Worm (Caenorhabditis elegans) whole organism, L3 larva: ENCODE measurements around the gene vdac-1.

ENCODE experiments used
- R02D3.7 ChIP-seq: fragments of 150-350 bp; optimal IDR thresholded peaks from 2 replicates; lab custom pipeline; 2014; ENCODE audit warnings: missing biosample characterization, missing genetic modification characterization
- ZK546.5 ChIP-seq: sonication (generic microtip); optimal IDR thresholded peaks from 2 replicates; lab custom pipeline; 2017; ENCODE audit warnings: missing biosample characterization, missing genetic modification characterization
- aly-2 ChIP-seq: fragments of 150-350 bp; optimal IDR thresholded peaks from 2 replicates; lab custom pipeline; 2014; ENCODE audit warnings: missing biosample characterization, missing genetic modification characterization
- ama-1 ChIP-seq: fragments of 150-350 bp; optimal IDR thresholded peaks from 2 replicates; lab custom pipeline; 2018
- ceh-16 ChIP-seq: sonication (generic microtip); optimal IDR thresholded peaks from 2 replicates; lab custom pipeline; 2017; ENCODE audit warnings: missing biosample characterization, missing genetic modification characterization
- ceh-28 ChIP-seq: fragments of 150-350 bp; optimal IDR thresholded peaks from 2 replicates; lab custom pipeline; 2014; ENCODE audit warnings: missing biosample characterization, missing genetic modification reagents, missing genetic modification characterization
- ceh-82 ChIP-seq: fragments of 150-350 bp; optimal IDR thresholded peaks from 2 replicates; lab custom pipeline; 2014; ENCODE audit warnings: missing biosample characterization, missing genetic modification characterization
- ceh-9 ChIP-seq: sonication (generic microtip); optimal IDR thresholded peaks from 2 replicates; lab custom pipeline; 2018; ENCODE audit warnings: missing biosample characterization, missing genetic modification characterization
- daf-12 ChIP-seq: fragments of 150-350 bp; optimal IDR thresholded peaks from 2 replicates; lab custom pipeline; 2014; ENCODE audit warnings: missing biosample characterization, missing genetic modification reagents, missing genetic modification characterization
- egl-27 ChIP-seq: sonication (generic microtip); optimal IDR thresholded peaks from 4 replicates; lab custom pipeline; 2017; ENCODE audit warnings: missing biosample characterization, missing genetic modification reagents, missing genetic modification characterization
- egl-5 ChIP-seq: fragments of 150-350 bp; optimal IDR thresholded peaks from 2 replicates; lab custom pipeline; 2017; ENCODE audit warnings: missing biosample characterization, missing genetic modification reagents, missing genetic modification characterization, inconsistent platforms
- elt-1 ChIP-seq: fragments of 150-350 bp; optimal IDR thresholded peaks from 2 replicates; lab custom pipeline; 2014; ENCODE audit warnings: missing biosample characterization, missing genetic modification characterization
- elt-2 ChIP-seq: sonication (generic microtip); optimal IDR thresholded peaks from 2 replicates; lab custom pipeline; 2016; ENCODE audit warnings: missing genetic modification reagents, mild to moderate bottlenecking, missing genetic modification characterization, missing compliant biosample characterization
- elt-3 ChIP-seq, 3 experiments: fragments of 150-350 bp in 1 of 3; sonication (generic microtip) in 2 of 3; optimal IDR thresholded peaks; 2 replicates in 2 of 3; 4 replicates in 1 of 3; lab custom pipeline; 2014 to 2017; ENCODE audit warnings: missing biosample characterization in 3 of 3, missing genetic modification characterization in 3 of 3
- eor-1 ChIP-seq, 2 experiments: fragments of 150-350 bp; optimal IDR thresholded peaks; 2 replicates each; lab custom pipeline; 2014 to 2018; ENCODE audit warnings: missing biosample characterization in 2 of 2, missing genetic modification characterization in 2 of 2
- fkh-10 ChIP-seq: sonication (generic microtip); optimal IDR thresholded peaks from 2 replicates; lab custom pipeline; 2017; ENCODE audit warnings: missing biosample characterization, missing genetic modification reagents, missing genetic modification characterization
- fkh-2 ChIP-seq: fragments of 150-350 bp; optimal IDR thresholded peaks from 2 replicates; lab custom pipeline; 2014; ENCODE audit warnings: missing biosample characterization, missing genetic modification reagents, missing genetic modification characterization
- fos-1 ChIP-seq: fragments of 150-350 bp; optimal IDR thresholded peaks from 2 replicates; lab custom pipeline; 2014; ENCODE audit warnings: missing biosample characterization, missing genetic modification characterization
- hmg-11 ChIP-seq: sonication (generic microtip); optimal IDR thresholded peaks from 2 replicates; lab custom pipeline; 2016; ENCODE audit warnings: missing genetic modification characterization, missing compliant biosample characterization
- jun-1 ChIP-seq: fragments of 150-350 bp; optimal IDR thresholded peaks from 2 replicates; lab custom pipeline; 2014; ENCODE audit warnings: missing biosample characterization, missing genetic modification reagents, missing genetic modification characterization
- lin-15B ChIP-seq: fragments of 150-350 bp; optimal IDR thresholded peaks from 2 replicates; lab custom pipeline; 2014; ENCODE audit warnings: missing biosample characterization, missing genetic modification characterization
- lin-39 ChIP-seq: fragments of 150-350 bp; optimal IDR thresholded peaks from 2 replicates; lab custom pipeline; 2018; ENCODE audit warnings: missing biosample characterization, missing genetic modification reagents, missing genetic modification characterization
- lsy-12 ChIP-seq: sonication (generic microtip); optimal IDR thresholded peaks from 2 replicates; lab custom pipeline; 2016; ENCODE audit warnings: mild to moderate bottlenecking, missing genetic modification characterization, missing compliant biosample characterization
- mdl-1 ChIP-seq: fragments of 150-350 bp; optimal IDR thresholded peaks from 2 replicates; lab custom pipeline; 2014; ENCODE audit warnings: missing biosample characterization, missing genetic modification characterization
- mml-1 ChIP-seq: fragments of 150-350 bp; sonication (generic microtip); optimal IDR thresholded peaks from 3 replicates; lab custom pipeline; 2014; ENCODE audit warnings: missing biosample characterization, missing genetic modification characterization
- nfya-1 ChIP-seq: sonication (generic microtip); optimal IDR thresholded peaks from 2 replicates; lab custom pipeline; 2017; ENCODE audit warnings: missing genetic modification characterization, mild to moderate bottlenecking, missing compliant biosample characterization, antibody characterized with exemption, moderate library complexity; ENCODE audit not compliant: insufficient read depth
- nhr-11 ChIP-seq: fragments of 150-350 bp; optimal IDR thresholded peaks from 2 replicates; lab custom pipeline; 2014; ENCODE audit warnings: missing biosample characterization, missing genetic modification characterization
- nhr-12 ChIP-seq: fragments of 150-350 bp; optimal IDR thresholded peaks from 2 replicates; lab custom pipeline; 2014; ENCODE audit warnings: missing biosample characterization, missing genetic modification characterization
- nhr-23 ChIP-seq: fragments of 150-350 bp; optimal IDR thresholded peaks from 2 replicates; lab custom pipeline; 2014; ENCODE audit warnings: missing biosample characterization, missing genetic modification reagents, missing genetic modification characterization
- nhr-237 ChIP-seq: fragments of 150-350 bp; optimal IDR thresholded peaks from 2 replicates; lab custom pipeline; 2014; ENCODE audit warnings: missing biosample characterization, missing genetic modification characterization
- nhr-25 ChIP-seq: sonication (generic microtip); optimal IDR thresholded peaks from 2 replicates; lab custom pipeline; 2017; ENCODE audit warnings: missing biosample characterization, missing genetic modification characterization
- nhr-28 ChIP-seq: fragments of 150-350 bp; optimal IDR thresholded peaks from 2 replicates; lab custom pipeline; 2014; ENCODE audit warnings: missing biosample characterization, missing genetic modification characterization
- nhr-43 ChIP-seq: sonication (generic microtip); optimal IDR thresholded peaks from 2 replicates; lab custom pipeline; 2016; ENCODE audit warnings: mild to moderate bottlenecking, missing genetic modification characterization, missing compliant biosample characterization; ENCODE audit not compliant: poor library complexity, severe bottlenecking
- nhr-67 ChIP-seq: fragments of 150-350 bp; optimal IDR thresholded peaks from 2 replicates; lab custom pipeline; 2014; ENCODE audit warnings: missing biosample characterization, missing genetic modification characterization
- nhr-76 ChIP-seq: fragments of 150-350 bp; sonication (generic microtip); optimal IDR thresholded peaks from 5 replicates; lab custom pipeline; 2014; ENCODE audit warnings: missing biosample characterization, missing genetic modification characterization
- nhr-77 ChIP-seq: fragments of 150-350 bp; optimal IDR thresholded peaks from 2 replicates; lab custom pipeline; 2014; ENCODE audit warnings: missing biosample characterization, missing genetic modification characterization
- pha-4 ChIP-seq: fragments of 150-350 bp; optimal IDR thresholded peaks from 2 replicates; lab custom pipeline; 2014; ENCODE audit warnings: missing biosample characterization, missing genetic modification reagents, missing genetic modification characterization
- pqm-1 ChIP-seq: fragments of 150-350 bp; optimal IDR thresholded peaks from 2 replicates; lab custom pipeline; 2017; ENCODE audit warnings: missing biosample characterization, missing genetic modification characterization, inconsistent platforms
- sea-2 ChIP-seq: fragments of 150-350 bp; sonication (generic microtip); optimal IDR thresholded peaks from 4 replicates; lab custom pipeline; 2014; ENCODE audit warnings: missing biosample characterization, missing genetic modification reagents, missing genetic modification characterization
- skn-1 ChIP-seq: fragments of 150-350 bp; optimal IDR thresholded peaks from 2 replicates; lab custom pipeline; 2014; ENCODE audit warnings: missing biosample characterization, missing genetic modification characterization
- snpc-4 ChIP-seq: fragments of 150-350 bp; optimal IDR thresholded peaks from 2 replicates; lab custom pipeline; 2014; ENCODE audit warnings: missing biosample characterization, missing genetic modification characterization
- tbx-2 ChIP-seq: sonication (generic microtip); optimal IDR thresholded peaks from 2 replicates; lab custom pipeline; 2016; ENCODE audit warnings: mild to moderate bottlenecking, missing genetic modification characterization, missing compliant biosample characterization
- unc-39 ChIP-seq: sonication (generic microtip); optimal IDR thresholded peaks from 4 replicates; lab custom pipeline; 2017; ENCODE audit warnings: missing biosample characterization, missing genetic modification characterization
- unc-62 ChIP-seq: fragments of 150-350 bp; sonication (generic microtip); optimal IDR thresholded peaks from 4 replicates; lab custom pipeline; 2014; ENCODE audit warnings: missing biosample characterization, missing genetic modification reagents, missing genetic modification characterization
- zag-1 ChIP-seq: fragments of 150-350 bp; optimal IDR thresholded peaks from 2 replicates; lab custom pipeline; 2014; ENCODE audit warnings: missing biosample characterization, missing genetic modification characterization
- ztf-11 ChIP-seq: fragments of 150-350 bp; optimal IDR thresholded peaks from 2 replicates; lab custom pipeline; 2014; ENCODE audit warnings: missing biosample characterization, missing genetic modification characterization
- ztf-4 ChIP-seq: fragments of 150-350 bp; optimal IDR thresholded peaks from 2 replicates; lab custom pipeline; 2014; ENCODE audit warnings: missing biosample characterization, missing genetic modification characterization

vdac-1 gene

DNA sequence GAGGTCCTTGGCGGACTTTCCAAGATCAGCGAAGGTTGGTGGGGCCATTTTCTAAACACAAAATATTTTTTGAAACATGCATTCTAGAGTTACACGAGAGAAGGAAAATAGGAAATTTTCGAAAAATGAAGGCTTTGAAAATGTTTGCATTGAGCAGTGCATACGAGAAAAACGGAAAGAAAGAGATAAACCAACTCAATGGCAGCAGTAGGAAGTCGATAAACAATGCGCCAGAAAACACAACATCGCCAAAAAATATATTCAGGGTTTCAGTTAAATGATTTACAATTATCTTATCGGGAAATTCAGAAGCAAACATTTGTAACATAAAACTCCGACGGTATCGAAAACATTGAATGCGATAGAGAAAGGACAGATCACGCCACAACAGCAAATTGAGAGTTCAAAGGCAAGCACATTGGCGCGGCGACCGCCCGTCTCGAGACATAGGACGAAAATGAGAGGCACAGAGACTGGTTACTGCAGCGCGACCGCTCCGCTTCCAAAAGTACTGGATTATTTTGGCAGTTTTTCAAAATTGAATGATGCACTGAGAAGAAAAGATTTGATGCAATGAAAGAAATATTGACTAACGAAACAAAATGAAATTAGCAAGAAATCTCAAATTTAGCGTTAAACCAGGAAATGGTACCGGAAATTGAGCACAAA, at the start of gene vdac-1, which contains the start of gene R05G6.5:
TSS of gene vdac-1 (minus strand) at position 51 of the 669 bp plus-strand sequence.
TSS of gene R05G6.5 (plus strand) at position 527 of the 669 bp plus-strand sequence.
- TF ChIP-seq eor-1 (tag; optimal IDR thresholded peaks at IDR 0.05; lab: Kevin White, UChicago) (no peak), ztf-4 (tag; lab: Kevin White, UChicago) (no peak), sea-2 (GFP tag; lab: Kevin White, UChicago) (no peak), nhr-237 (tag; lab: Kevin White, UChicago) (no peak), zag-1 (tag; lab: Kevin White, UChicago) (no peak), ceh-9 (no peak), nhr-28 (tag; lab: Kevin White, UChicago) (no peak), ceh-28 (tag; lab: Kevin White, UChicago) (peak; percentile 42), pqm-1 (tag; lab: Kevin White, UChicago) (peak; percentile 41), fos-1 (tag; lab: Kevin White, UChicago) (no peak), nhr-67 (tag; lab: Kevin White, UChicago) (no peak), egl-27 (tag; lab: Kevin White, UChicago) (no peak), lin-39 (tag; lab: Kevin White, UChicago) (peak; percentile 76), mdl-1 (tag; lab: Kevin White, UChicago) (no peak), mml-1 (tag; lab: Kevin White, UChicago) (no peak), R02D3.7 (peak; percentile 75), pha-4 (tag; lab: Kevin White, UChicago) (peak; percentile 86), ama-1 (lab: Kevin White, UChicago) (no peak), nhr-77 (tag; lab: Kevin White, UChicago) (no peak), ZK546.5 (tag; lab: Kevin White, UChicago) (no peak), skn-1 (no peak), snpc-4 (tag; lab: Kevin White, UChicago) (peak; percentile 73), egl-5 (tag; lab: Kevin White, UChicago) (peak; percentile 71), nfya-1 (peak; percentile 92), daf-12 (no peak), ztf-11 (no peak), unc-39 (tag; lab: Kevin White, UChicago) (no peak), fkh-10 (no peak), nhr-23 (tag; lab: Kevin White, UChicago) (peak; percentile 83), nhr-11 (tag; lab: Kevin White, UChicago) (no peak), lsy-12 (tag; lab: Kevin White, UChicago) (peak; percentile 66), aly-2 (tag; lab: Kevin White, UChicago) (no peak), nhr-76 (peak; percentile 56), unc-62 (peak; percentile 18), elt-3 (tag; optimal IDR thresholded peaks at IDR 0.05; lab: Kevin White, UChicago) (peak in 1 of 3 experiments; percentile 9), nhr-43 (peak; percentile 77), lin-15B (tag; lab: Kevin White, UChicago) (peak; percentile 90), ceh-82 (tag; lab: Kevin White, UChicago) (no peak), fkh-2 (tag; lab: Kevin White, UChicago) (no peak), jun-1 (tag; lab: Kevin White, UChicago) (peak; percentile 81), elt-1 (tag; lab: Kevin White, UChicago) (peak; percentile 9), tbx-2 (tag; lab: Kevin White, UChicago) (no peak), nhr-25 (tag; lab: Kevin White, UChicago) (peak; percentile 84), hmg-11 (tag; lab: Kevin White, UChicago) (peak; percentile 39), ceh-16 (tag; lab: Kevin White, UChicago) (no peak), nhr-12 (no peak), elt-2 (tag; lab: Kevin White, UChicago) (peak; percentile 87)
- TF ChIP-seq, all 47 proteins: peak for 20
